Worm (Caenorhabditis elegans) whole organism, L3 larva: ENCODE results near the gene Y73B6BL.12.

Experiments used
- mdl-1 ChIP-seq: fragments of 150-350 bp; optimal IDR thresholded peaks from 2 replicates; lab custom pipeline; 2014; ENCODE audit warnings: missing biosample characterization, missing genetic modification characterization
- nhr-11 ChIP-seq: fragments of 150-350 bp; optimal IDR thresholded peaks from 2 replicates; lab custom pipeline; 2014; ENCODE audit warnings: missing biosample characterization, missing genetic modification characterization

DNA sequence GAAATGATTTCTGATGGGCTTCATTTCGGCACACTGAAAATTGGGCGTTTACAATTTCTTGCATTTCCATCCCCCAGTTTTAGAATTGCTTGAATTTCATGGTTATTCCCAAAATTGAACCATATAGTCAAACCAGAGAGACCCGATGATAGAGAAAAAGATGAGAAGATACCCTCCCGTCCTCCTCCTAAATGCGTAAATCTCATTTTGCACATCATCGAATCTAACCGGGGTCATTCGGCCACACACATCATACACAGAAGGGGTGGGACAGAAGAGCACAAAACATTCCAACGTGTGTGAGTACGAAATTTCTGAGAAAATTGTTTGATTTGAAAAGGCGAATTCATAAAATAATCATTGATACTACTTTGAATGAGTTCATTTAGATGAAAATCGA, 46.3 kb upstream of the Y73B6BL.12 start:
- TF ChIP-seq mdl-1 (tag; lab: Kevin White, UChicago) (no peak), nhr-11 (tag; lab: Kevin White, UChicago) (no peak)
